Worm (Caenorhabditis elegans): ENCODE data around the gene ZC395.11.

- TF ChIP-seq pqm-1 (tag; optimal IDR thresholded peaks at IDR 0.05) (no peak), lin-11 (tag; optimal IDR thresholded peaks at IDR 0.05) (no peak), T23F11.4 (GFP tag; optimal IDR thresholded peaks at IDR 0.05) (no peak), K02D7.2 (tag; optimal IDR thresholded peaks at IDR 0.05) (no peak), fkh-10 (GFP tag; optimal IDR thresholded peaks at IDR 0.05) (no peak), ets-4 (tag; optimal IDR thresholded peaks at IDR 0.05) (no peak), npax-4 (tag; optimal IDR thresholded peaks at IDR 0.05) (no peak)
These were observed 17.9 kb upstream of the ZC395.11 start for ce11 chrIII:5304044-5304443.

Data from whole organism, late embryonic.